Worm (Caenorhabditis elegans) whole organism, L1 larva: ENCODE data around the gene Y38E10A.9.
A peak's percentile ranks its signal among the peaks of the same experiment; 100 is the strongest.

Source experiments
- C04F5.9 ChIP-seq: sonication (generic microtip); optimal IDR thresholded peaks from 2 replicates; lab custom pipeline; 2016; ENCODE audit warnings: missing genetic modification characterization, missing compliant biosample characterization
- C16A3.4 ChIP-seq: fragments of 150-350 bp; optimal IDR thresholded peaks from 2 replicates; lab custom pipeline; 2014; ENCODE audit warnings: missing biosample characterization, missing genetic modification characterization
- Y116A8C.19 ChIP-seq: sonication (generic microtip); optimal IDR thresholded peaks from 2 replicates; lab custom pipeline; 2016; ENCODE audit warnings: missing compliant biosample characterization, missing genetic modification characterization, borderline replicate concordance
- aly-2 ChIP-seq: fragments of 150-350 bp; optimal IDR thresholded peaks from 2 replicates; lab custom pipeline; 2014; ENCODE audit warnings: missing biosample characterization, missing genetic modification characterization
- ama-1 ChIP-seq: fragments of 150-350 bp; optimal IDR thresholded peaks from 2 replicates; lab custom pipeline; 2014
- ceh-63 ChIP-seq: fragments of 200-800 bp; sonication (Bioruptor generic); optimal IDR thresholded peaks from 2 replicates; lab custom pipeline; 2018; ENCODE audit warnings: mild to moderate bottlenecking, missing genetic modification characterization, missing compliant biosample characterization
- ceh-8 ChIP-seq: fragments of 200-800 bp; sonication (Bioruptor generic); optimal IDR thresholded peaks from 2 replicates; lab custom pipeline; 2018; ENCODE audit warnings: mild to moderate bottlenecking, missing genetic modification characterization, moderate library complexity, missing compliant biosample characterization
- ceh-82 ChIP-seq, 3 experiments: fragments of 150-350 bp in 1 of 3; sonication (generic microtip) in 2 of 3; optimal IDR thresholded peaks; 2 replicates each; lab custom pipeline; 2014 to 2017; ENCODE audit warnings: missing biosample characterization in 3 of 3, missing genetic modification characterization in 3 of 3
- ceh-88 ChIP-seq: fragments of 200-800 bp; sonication (Bioruptor generic); IDR thresholded peaks from 2 replicates; pipeline ENCODE4 v1.3.6; 2022; ENCODE audit warnings: missing genetic modification characterization, missing compliant biosample characterization
- ces-1 ChIP-seq: fragments of 150-350 bp; optimal IDR thresholded peaks from 2 replicates; lab custom pipeline; 2014; ENCODE audit warnings: missing biosample characterization, missing genetic modification reagents, missing genetic modification characterization
- egl-13 ChIP-seq: sonication (generic microtip); optimal IDR thresholded peaks from 2 replicates; lab custom pipeline; 2016; ENCODE audit warnings: missing genotype, missing genetic modification reagents, missing genetic modification characterization, missing compliant biosample characterization
- elt-2 ChIP-seq: sonication (generic microtip); optimal IDR thresholded peaks from 2 replicates; lab custom pipeline; 2016; ENCODE audit warnings: missing genetic modification characterization, mild to moderate bottlenecking, inconsistent platforms, missing compliant biosample characterization, missing genetic modification reagents
- elt-3 ChIP-seq, 6 experiments: fragments of 150-350 bp in 1 of 6; sonication (generic microtip); optimal IDR thresholded peaks; 2 replicates each; lab custom pipeline; 2017 to 2018; ENCODE audit warnings: missing biosample characterization in 6 of 6, missing genetic modification characterization in 6 of 6, inconsistent platforms in 1 of 6
- fkh-4 ChIP-seq: sonication (generic microtip); optimal IDR thresholded peaks from 2 replicates; lab custom pipeline; 2016; ENCODE audit warnings: missing compliant biosample characterization, missing genetic modification characterization, borderline replicate concordance
- grh-1 ChIP-seq: fragments of 200-800 bp; sonication (Bioruptor generic); IDR thresholded peaks from 2 replicates; pipeline ENCODE4 v1.3.6; 2022; ENCODE audit warnings: missing genetic modification reagents, missing genetic modification characterization, missing compliant biosample characterization
- hlh-17 ChIP-seq: fragments of 200-800 bp; sonication (Bioruptor generic); optimal IDR thresholded peaks from 2 replicates; lab custom pipeline; 2018; ENCODE audit warnings: missing genetic modification characterization, mild to moderate bottlenecking, missing compliant biosample characterization, moderate library complexity, borderline replicate concordance
- hlh-4 ChIP-seq: sonication (generic microtip); optimal IDR thresholded peaks from 2 replicates; lab custom pipeline; 2016; ENCODE audit warnings: mild to moderate bottlenecking, missing genetic modification characterization, missing compliant biosample characterization
- irx-1 ChIP-seq: sonication (generic microtip); optimal IDR thresholded peaks from 2 replicates; lab custom pipeline; 2016; ENCODE audit warnings: missing genetic modification characterization, missing compliant biosample characterization
- isw-1 ChIP-seq: fragments of 200-800 bp; sonication (Bioruptor generic); IDR thresholded peaks from 2 replicates; pipeline ENCODE4 v1.3.6; 2022; ENCODE audit warnings: missing genetic modification characterization, missing compliant biosample characterization
- jun-1 ChIP-seq: fragments of 150-350 bp; optimal IDR thresholded peaks from 2 replicates; lab custom pipeline; 2014; ENCODE audit warnings: missing biosample characterization, missing genetic modification reagents, missing genetic modification characterization
- lin-13 ChIP-seq: fragments of 150-350 bp; optimal IDR thresholded peaks from 2 replicates; lab custom pipeline; 2014; ENCODE audit warnings: missing biosample characterization, missing genetic modification reagents, missing genetic modification characterization
- lin-14 ChIP-seq: fragments of 200-800 bp; sonication (Bioruptor generic); optimal IDR thresholded peaks from 2 replicates; lab custom pipeline; 2018; ENCODE audit warnings: mild to moderate bottlenecking, missing genetic modification characterization, moderate library complexity, missing compliant biosample characterization
- lin-35 ChIP-seq, 2 experiments: fragments of 150-350 bp; optimal IDR thresholded peaks; 2 replicates each; lab custom pipeline; 2014; ENCODE audit warnings: missing biosample characterization in 2 of 2, missing genetic modification characterization in 2 of 2, missing genetic modification reagents in 2 of 2
- lir-3 ChIP-seq: sonication (generic microtip); optimal IDR thresholded peaks from 2 replicates; lab custom pipeline; 2016; ENCODE audit warnings: mild to moderate bottlenecking, missing genetic modification characterization, moderate library complexity, missing compliant biosample characterization; ENCODE audit not compliant: poor library complexity
- mab-9 ChIP-seq: fragments of 200-800 bp; sonication (Bioruptor generic); IDR thresholded peaks from 2 replicates; pipeline ENCODE4 v1.3.6; 2022; ENCODE audit warnings: missing genetic modification reagents, missing genetic modification characterization, missing compliant biosample characterization
- mdl-1 ChIP-seq, 2 experiments: fragments of 150-350 bp; optimal IDR thresholded peaks; 2 replicates each; lab custom pipeline; 2014 to 2017; ENCODE audit warnings: missing biosample characterization in 2 of 2, missing genetic modification characterization in 2 of 2, inconsistent platforms in 1 of 2
- mef-2 ChIP-seq: fragments of 150-350 bp; optimal IDR thresholded peaks from 2 replicates; lab custom pipeline; 2014; ENCODE audit warnings: missing biosample characterization, missing genetic modification characterization
- mep-1 ChIP-seq: fragments of 150-350 bp; optimal IDR thresholded peaks from 2 replicates; lab custom pipeline; 2014; ENCODE audit warnings: missing biosample characterization, missing genetic modification characterization
- nhr-11 ChIP-seq: fragments of 150-350 bp; optimal IDR thresholded peaks from 2 replicates; lab custom pipeline; 2014; ENCODE audit warnings: missing biosample characterization, missing genetic modification characterization
- nhr-12 ChIP-seq: sonication (generic microtip); optimal IDR thresholded peaks from 2 replicates; lab custom pipeline; 2017; ENCODE audit warnings: missing biosample characterization, missing genetic modification characterization
- nhr-19 ChIP-seq: fragments of 200-800 bp; sonication (Bioruptor generic); conservative IDR thresholded peaks from 2 replicates; pipeline ENCODE4 v1.3.6; 2022; ENCODE audit warnings: missing genetic modification characterization, missing compliant biosample characterization
- nhr-28 ChIP-seq: fragments of 150-350 bp; optimal IDR thresholded peaks from 2 replicates; lab custom pipeline; 2014; ENCODE audit warnings: missing biosample characterization, missing genetic modification characterization
- nhr-47 ChIP-seq: sonication (generic microtip); optimal IDR thresholded peaks from 2 replicates; lab custom pipeline; 2016; ENCODE audit warnings: mild to moderate bottlenecking, missing genetic modification characterization, moderate library complexity, missing compliant biosample characterization
- nhr-71 ChIP-seq: sonication (generic microtip); optimal IDR thresholded peaks from 2 replicates; lab custom pipeline; 2016; ENCODE audit warnings: mild to moderate bottlenecking, missing genetic modification characterization, moderate library complexity, missing compliant biosample characterization
- nhr-77 ChIP-seq: fragments of 150-350 bp; optimal IDR thresholded peaks from 2 replicates; lab custom pipeline; 2014; ENCODE audit warnings: missing biosample characterization, missing genetic modification characterization
- nhr-84 ChIP-seq: sonication (generic microtip); optimal IDR thresholded peaks from 2 replicates; lab custom pipeline; 2017; ENCODE audit warnings: missing biosample characterization, missing genetic modification characterization
- nhr-85 ChIP-seq: sonication (generic microtip); peaks from one replicate; lab custom pipeline; 2016; ENCODE audit warnings: missing genetic modification characterization, inconsistent platforms, missing compliant biosample characterization
- nhr-90 ChIP-seq: sonication (generic microtip); optimal IDR thresholded peaks from 2 replicates; lab custom pipeline; 2016; ENCODE audit warnings: mild to moderate bottlenecking, missing genetic modification characterization, missing compliant biosample characterization; ENCODE audit not compliant: poor library complexity
- rnt-1 ChIP-seq: sonication (generic microtip); optimal IDR thresholded peaks from 2 replicates; lab custom pipeline; 2016; ENCODE audit warnings: mild to moderate bottlenecking, missing genetic modification characterization, moderate library complexity, missing compliant biosample characterization
- skn-1 ChIP-seq: fragments of 150-350 bp; optimal IDR thresholded peaks from 2 replicates; lab custom pipeline; 2014; ENCODE audit warnings: missing biosample characterization, missing genetic modification characterization
- snpc-4 ChIP-seq: fragments of 150-350 bp; optimal IDR thresholded peaks from 2 replicates; lab custom pipeline; 2014; ENCODE audit warnings: missing biosample characterization, missing genetic modification characterization
- sox-4 ChIP-seq: sonication (generic microtip); optimal IDR thresholded peaks from 2 replicates; lab custom pipeline; 2016; ENCODE audit warnings: missing genetic modification characterization, missing compliant biosample characterization
- sptf-1 ChIP-seq: fragments of 150-350 bp; optimal IDR thresholded peaks from 2 replicates; lab custom pipeline; 2014; ENCODE audit warnings: missing biosample characterization, missing genetic modification characterization
- sup-37 ChIP-seq: fragments of 200-800 bp; sonication (Bioruptor generic); optimal IDR thresholded peaks from 2 replicates; lab custom pipeline; 2018; ENCODE audit warnings: mild to moderate bottlenecking, missing genetic modification characterization, missing compliant biosample characterization
- tlp-1 ChIP-seq: fragments of 150-350 bp; optimal IDR thresholded peaks from 2 replicates; lab custom pipeline; 2014; ENCODE audit warnings: missing biosample characterization, missing genetic modification characterization
- unc-130 ChIP-seq: fragments of 150-350 bp; optimal IDR thresholded peaks from 2 replicates; lab custom pipeline; 2017; ENCODE audit warnings: missing biosample characterization, missing genetic modification characterization, inconsistent platforms
- unc-30 ChIP-seq: sonication (generic microtip); optimal IDR thresholded peaks from 2 replicates; lab custom pipeline; 2017; ENCODE audit warnings: missing biosample characterization, missing genetic modification characterization
- unc-62 ChIP-seq: fragments of 150-350 bp; optimal IDR thresholded peaks from 2 replicates; lab custom pipeline; 2014; ENCODE audit warnings: missing biosample characterization, missing genetic modification reagents, missing genetic modification characterization
- unc-98 ChIP-seq: fragments of 200-800 bp; sonication (Bioruptor generic); IDR thresholded peaks from 2 replicates; pipeline ENCODE4 v1.3.6; 2022; ENCODE audit warnings: missing genetic modification characterization, missing compliant biosample characterization
- vab-15 ChIP-seq: sonication (generic microtip); optimal IDR thresholded peaks from 2 replicates; lab custom pipeline; 2017; ENCODE audit warnings: missing genotype, mild to moderate bottlenecking, missing genetic modification characterization, missing compliant biosample characterization
- xbp-1 ChIP-seq: sonication (generic microtip); optimal IDR thresholded peaks from 2 replicates; lab custom pipeline; 2016; ENCODE audit warnings: missing genetic modification characterization, missing compliant biosample characterization
- zag-1 ChIP-seq: fragments of 150-350 bp; optimal IDR thresholded peaks from 2 replicates; lab custom pipeline; 2014; ENCODE audit warnings: missing biosample characterization, missing genetic modification characterization
- zip-4 ChIP-seq: fragments of 200-800 bp; sonication (Bioruptor generic); optimal IDR thresholded peaks from 2 replicates; lab custom pipeline; 2018; ENCODE audit warnings: mild to moderate bottlenecking, missing genetic modification characterization, moderate library complexity, missing compliant biosample characterization
- ztf-4 ChIP-seq: fragments of 150-350 bp; optimal IDR thresholded peaks from 2 replicates; lab custom pipeline; 2014; ENCODE audit warnings: missing biosample characterization, missing genetic modification characterization

Gene Y38E10A.9

DNA sequence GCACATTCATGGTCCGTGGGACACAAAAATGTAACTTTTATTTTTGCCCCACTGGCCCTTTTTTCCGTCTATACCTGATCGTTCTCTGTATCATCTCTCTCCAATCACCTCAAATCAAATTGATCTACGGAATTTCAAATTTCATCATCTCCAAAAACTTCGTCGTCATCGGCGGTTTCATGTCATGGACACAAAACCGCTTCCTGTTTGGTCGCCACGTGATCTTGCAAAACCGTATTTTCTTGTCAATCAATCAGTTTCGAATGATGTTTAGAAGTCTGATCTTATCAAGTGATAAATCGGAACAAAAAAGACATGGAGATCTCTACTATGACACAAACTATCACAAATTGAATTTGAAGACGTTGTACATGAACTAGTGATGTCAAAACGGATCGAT is 16.9 kb downstream of the Y38E10A.9 start:
- TF ChIP-seq unc-98 (GFP tag; lab: Robert Waterston, UW) = no peak
- TF ChIP-seq ceh-63 (GFP tag; lab: Kevin White, UChicago) = no peak
- TF ChIP-seq fkh-4 (tag; lab: Kevin White, UChicago) = no peak
- TF ChIP-seq vab-15 (tag; lab: Kevin White, UChicago) = no peak
- no peak for TF ChIP-seq ceh-82 (tag; optimal IDR thresholded peaks at IDR 0.05; lab: Kevin White, UChicago)
- no peak for TF ChIP-seq C04F5.9 (tag; lab: Kevin White, UChicago)
- TF ChIP-seq nhr-47 (tag; lab: Kevin White, UChicago) = peak; percentile 66
- TF ChIP-seq mab-9 (GFP tag; lab: Robert Waterston, UW) = no peak
- TF ChIP-seq egl-13 (tag; lab: Kevin White, UChicago) = no peak
- no peak for TF ChIP-seq zag-1 (tag; lab: Kevin White, UChicago)
- no peak for TF ChIP-seq sptf-1 (tag; lab: Kevin White, UChicago)
- no peak for TF ChIP-seq unc-62 (GFP tag; lab: Kevin White, UChicago)
- TF ChIP-seq zip-4 (GFP tag; lab: Kevin White, UChicago) = no peak
- no peak for TF ChIP-seq ces-1 (GFP tag; lab: Kevin White, UChicago)
- TF ChIP-seq aly-2 = no peak
- TF ChIP-seq elt-2 (tag; lab: Kevin White, UChicago) = no peak
- peak; percentile 74 for TF ChIP-seq nhr-90 (tag; lab: Kevin White, UChicago)
- TF ChIP-seq lin-13 (GFP tag; lab: Kevin White, UChicago) = no peak
- peak in 1 of 2 experiments; percentile 74 for TF ChIP-seq lin-35 (GFP tag; optimal IDR thresholded peaks at IDR 0.05; lab: Kevin White, UChicago)
- no peak for TF ChIP-seq ceh-8 (GFP tag; lab: Kevin White, UChicago)
- peak; percentile 87 for TF ChIP-seq lin-14 (GFP tag; lab: Kevin White, UChicago)
- TF ChIP-seq Y116A8C.19 = no peak
- TF ChIP-seq nhr-85 (tag; lab: Kevin White, UChicago) = peak; percentile 98
- TF ChIP-seq unc-130 (tag; lab: Kevin White, UChicago) = no peak
- no peak for TF ChIP-seq ztf-4 (tag; lab: Kevin White, UChicago)
- no peak for TF ChIP-seq nhr-12 (tag; lab: Kevin White, UChicago)
- peak; percentile 73 for TF ChIP-seq grh-1 (GFP tag; lab: Robert Waterston, UW)
- TF ChIP-seq nhr-19 (GFP tag; lab: Robert Waterston, UW) = peak; percentile 84
- no peak for TF ChIP-seq mef-2 (tag; lab: Kevin White, UChicago)
- no peak for TF ChIP-seq nhr-77 (tag; lab: Kevin White, UChicago)
- no peak for TF ChIP-seq jun-1
- no peak for TF ChIP-seq xbp-1 (tag; lab: Kevin White, UChicago)
- no peak for TF ChIP-seq snpc-4 (tag; lab: Kevin White, UChicago)
- no peak for TF ChIP-seq hlh-4
- no peak for TF ChIP-seq nhr-28 (tag; lab: Kevin White, UChicago)
- peak; percentile 68 to 97 (median 94) for TF ChIP-seq elt-3 (tag; optimal IDR thresholded peaks at IDR 0.05; lab: Kevin White, UChicago)
- no peak for TF ChIP-seq sox-4
- TF ChIP-seq nhr-71 (tag; lab: Kevin White, UChicago) = peak; percentile 84
- TF ChIP-seq nhr-11 (tag; lab: Kevin White, UChicago) = no peak
- no peak for TF ChIP-seq unc-30
- no peak for TF ChIP-seq rnt-1
- no peak for TF ChIP-seq ama-1 (lab: Kevin White, UChicago)
- no peak for TF ChIP-seq nhr-84 (tag; lab: Kevin White, UChicago)
- TF ChIP-seq sup-37 (GFP tag; lab: Kevin White, UChicago) = no peak
- TF ChIP-seq irx-1 = no peak
- TF ChIP-seq isw-1 (GFP tag; lab: Robert Waterston, UW) = no peak
- no peak for TF ChIP-seq hlh-17
- no peak for TF ChIP-seq C16A3.4 (tag; lab: Kevin White, UChicago)
- TF ChIP-seq lir-3 = no peak
- no peak for TF ChIP-seq mep-1 (tag; lab: Kevin White, UChicago)
- TF ChIP-seq skn-1 = no peak
- peak in 1 of 2 experiments; percentile 75 for TF ChIP-seq mdl-1 (tag; optimal IDR thresholded peaks at IDR 0.05; lab: Kevin White, UChicago)
- no peak for TF ChIP-seq ceh-88 (GFP tag; lab: Robert Waterston, UW)
- no peak for TF ChIP-seq tlp-1 (tag; lab: Kevin White, UChicago)
